Fruit fly (Drosophila melanogaster) whole organism, embryonic: Measurements from ENCODE around the gene Swip-1.

ENCODE experiments used
- Aef1 ChIP-seq: fragments of 200-800 bp; sonication (Bioruptor generic); IDR thresholded peaks from 3 replicates; pipeline ENCODE4 v1.3.6; 2022; ENCODE audit warnings: missing biosample characterization, missing genetic modification characterization
- CG11398 ChIP-seq: fragments of 200-800 bp; sonication (Bioruptor generic); optimal IDR thresholded peaks from 2 replicates; lab custom pipeline; 2016; ENCODE audit warnings: missing biosample characterization, missing genetic modification characterization
- CG11456 ChIP-seq: fragments of 200-800 bp; sonication (Bioruptor generic); IDR thresholded peaks from 3 replicates; pipeline ENCODE4 v1.3.6; 2022; ENCODE audit warnings: missing biosample characterization, missing genetic modification characterization
- CG11696 ChIP-seq: fragments of 200-800 bp; sonication (Bioruptor generic); IDR thresholded peaks from 2 replicates; pipeline ENCODE4 v1.3.6; 2022; ENCODE audit warnings: missing biosample characterization, missing genetic modification characterization
- CG12236 ChIP-seq: fragments of 200-800 bp; sonication (Bioruptor generic); optimal IDR thresholded peaks from 2 replicates; lab custom pipeline; 2016; ENCODE audit warnings: missing biosample characterization, missing genetic modification characterization
- CG13424 ChIP-seq: fragments of 200-800 bp; sonication (Bioruptor generic); optimal IDR thresholded peaks from 2 replicates; lab custom pipeline; 2019; ENCODE audit warnings: missing biosample characterization, mild to moderate bottlenecking, missing genetic modification characterization, moderate library complexity
- CG14860 ChIP-seq: fragments of 200-800 bp; sonication (Bioruptor generic); IDR thresholded peaks from 3 replicates; pipeline ENCODE4 v1.3.6; 2022; ENCODE audit warnings: missing biosample characterization, missing genetic modification characterization; ENCODE audit not compliant: partially characterized antibody
- CG1529 ChIP-seq: fragments of 200-800 bp; sonication (Bioruptor generic); optimal IDR thresholded peaks from 3 replicates; lab custom pipeline; 2018; ENCODE audit warnings: missing biosample characterization, missing genetic modification characterization
- CG17361 ChIP-seq: fragments of 200-800 bp; sonication (Bioruptor generic); IDR thresholded peaks from 3 replicates; pipeline ENCODE4 v1.3.6; 2022; ENCODE audit warnings: missing biosample characterization, missing genetic modification characterization
- CG17829 ChIP-seq: fragments of 200-800 bp; optimal IDR thresholded peaks from 2 replicates; lab custom pipeline; 2019; ENCODE audit warnings: missing biosample characterization, mild to moderate bottlenecking, missing genetic modification characterization, moderate library complexity
- CG18011 ChIP-seq: fragments of 200-800 bp; sonication (Bioruptor generic); optimal IDR thresholded peaks from 2 replicates; lab custom pipeline; 2017; ENCODE audit warnings: missing biosample characterization, missing genetic modification characterization, mild to moderate bottlenecking, moderate library complexity, missing genotype
- CG18476 ChIP-seq: fragments of 200-800 bp; sonication (Bioruptor generic); optimal IDR thresholded peaks from 2 replicates; lab custom pipeline; 2016; ENCODE audit warnings: missing biosample characterization, mild to moderate bottlenecking, missing genetic modification characterization
- CG2199 ChIP-seq: fragments of 200-800 bp; sonication (Bioruptor generic); IDR thresholded peaks from 3 replicates; pipeline ENCODE4 v1.3.6; 2022; ENCODE audit warnings: missing biosample characterization, missing genetic modification characterization
- CG2678 ChIP-seq: fragments of 200-800 bp; sonication (Bioruptor generic); optimal IDR thresholded peaks from 3 replicates; lab custom pipeline; 2019; ENCODE audit warnings: missing biosample characterization, mild to moderate bottlenecking, missing genetic modification characterization, moderate library complexity
- CG4707 ChIP-seq: fragments of 200-800 bp; sonication (Bioruptor generic); optimal IDR thresholded peaks from 2 replicates; lab custom pipeline; 2018; ENCODE audit warnings: missing biosample characterization, mild to moderate bottlenecking, missing genetic modification characterization, moderate library complexity
- CG7745 ChIP-seq: fragments of 200-800 bp; sonication (Bioruptor generic); optimal IDR thresholded peaks from 2 replicates; lab custom pipeline; 2018; ENCODE audit warnings: missing biosample characterization, mild to moderate bottlenecking, missing genetic modification characterization, moderate library complexity
- CG8388 ChIP-seq: fragments of 200-800 bp; sonication (Bioruptor generic); optimal IDR thresholded peaks from 2 replicates; lab custom pipeline; 2019; ENCODE audit warnings: missing biosample characterization, mild to moderate bottlenecking, missing genetic modification characterization, moderate library complexity
- CG8924 ChIP-seq: fragments of 200-800 bp; optimal IDR thresholded peaks from 3 replicates; lab custom pipeline; 2019; ENCODE audit warnings: missing biosample characterization, mild to moderate bottlenecking, missing genetic modification characterization, moderate library complexity
- CHES-1-like ChIP-seq: fragments of 200-800 bp; sonication (Bioruptor generic); optimal IDR thresholded peaks from 2 replicates; lab custom pipeline; 2016; ENCODE audit warnings: missing biosample characterization, missing genetic modification characterization
- Dref ChIP-seq: fragments of 200-800 bp; sonication (Bioruptor generic); IDR thresholded peaks from 2 replicates; pipeline ENCODE4 v1.3.6; 2022; ENCODE audit warnings: missing biosample characterization, missing genetic modification characterization
- Hr51 ChIP-seq, 2 experiments: fragments of 200-800 bp; sonication (Bioruptor generic); optimal IDR thresholded peaks; 2 replicates in 1 of 2; 3 replicates in 1 of 2; lab custom pipeline; 2016 to 2018; ENCODE audit warnings: missing biosample characterization in 2 of 2, missing genetic modification characterization in 2 of 2, mild to moderate bottlenecking in 1 of 2, moderate library complexity in 1 of 2
- Hr78 ChIP-seq, 2 experiments: fragments of 200-800 bp in 1 of 2; fragments of >200 bp in 1 of 2; sonication (Bioruptor generic) in 1 of 2; optimal IDR thresholded peaks; 2 replicates each; lab custom pipeline; 2017 to 2019; ENCODE audit warnings: missing biosample characterization in 2 of 2, missing genetic modification characterization in 2 of 2, mild to moderate bottlenecking in 1 of 2, moderate library complexity in 1 of 2
- Lpt ChIP-seq: fragments of >200 bp; optimal IDR thresholded peaks from 2 replicates; lab custom pipeline; 2018; ENCODE audit warnings: missing biosample characterization, missing genetic modification characterization
- NK7.1 ChIP-seq: fragments of 200-800 bp; sonication (Bioruptor generic); optimal IDR thresholded peaks from 3 replicates; lab custom pipeline; 2016; ENCODE audit warnings: missing biosample characterization, missing genetic modification characterization
- Neu2 ChIP-seq: fragments of 200-800 bp; sonication (Bioruptor generic); optimal IDR thresholded peaks from 3 replicates; lab custom pipeline; 2016; ENCODE audit warnings: missing biosample characterization, missing genetic modification characterization, borderline replicate concordance
- NfI ChIP-seq: fragments of 200-800 bp; sonication (Bioruptor generic); optimal IDR thresholded peaks from 3 replicates; lab custom pipeline; 2018; ENCODE audit warnings: missing biosample characterization, mild to moderate bottlenecking, missing genetic modification characterization, moderate library complexity
- PHDP ChIP-seq: fragments of 200-800 bp; sonication (Bioruptor generic); optimal IDR thresholded peaks from 3 replicates; lab custom pipeline; 2018; ENCODE audit warnings: missing biosample characterization, mild to moderate bottlenecking, missing genetic modification characterization, moderate library complexity
- Sox100B ChIP-seq: fragments of 200-800 bp; sonication (Bioruptor generic); optimal IDR thresholded peaks from 3 replicates; lab custom pipeline; 2018; ENCODE audit warnings: missing biosample characterization, mild to moderate bottlenecking, missing genetic modification characterization
- Trl ChIP-seq, 3 experiments: fragments of >200 bp in 2 of 3; fragments of 200-800 bp in 1 of 3; sonication (Bioruptor generic) in 1 of 3; optimal IDR thresholded peaks; 2 replicates in 1 of 3; 3 replicates in 2 of 3; lab custom pipeline; 2016 to 2017; ENCODE audit warnings: missing biosample characterization in 1 of 3, missing genetic modification characterization in 1 of 3
- amos ChIP-seq: fragments of 200-800 bp; sonication (Bioruptor generic); IDR thresholded peaks from 2 replicates; pipeline ENCODE4 v1.3.6; 2022; ENCODE audit warnings: missing biosample characterization, missing genetic modification characterization; ENCODE audit not compliant: partially characterized antibody
- ap ChIP-seq: fragments of 200-800 bp; sonication (Bioruptor generic); IDR thresholded peaks from 2 replicates; pipeline ENCODE4 v1.3.6; 2022; ENCODE audit warnings: missing biosample characterization, missing genetic modification characterization
- cg ChIP-seq: fragments of 200-800 bp; sonication (Bioruptor generic); optimal IDR thresholded peaks from 3 replicates; lab custom pipeline; 2019; ENCODE audit warnings: missing biosample characterization, mild to moderate bottlenecking, missing genetic modification characterization, moderate library complexity
- crp ChIP-seq, 2 experiments: fragments of 200-800 bp; sonication (Bioruptor generic); optimal IDR thresholded peaks; 2 replicates in 1 of 2; 3 replicates in 1 of 2; lab custom pipeline; 2017; ENCODE audit warnings: missing biosample characterization in 2 of 2, missing genetic modification characterization in 2 of 2, mild to moderate bottlenecking in 1 of 2, moderate library complexity in 1 of 2
- dpn ChIP-seq, 2 experiments: fragments of 200-800 bp; sonication (Bioruptor generic); optimal IDR thresholded peaks; 3 replicates each; lab custom pipeline; 2016; ENCODE audit warnings: missing biosample characterization in 2 of 2, missing genetic modification characterization in 2 of 2
- fd96Cb ChIP-seq: fragments of 200-800 bp; sonication (Bioruptor generic); optimal IDR thresholded peaks from 2 replicates; lab custom pipeline; 2018; ENCODE audit warnings: missing biosample characterization, mild to moderate bottlenecking, missing genetic modification characterization, moderate library complexity
- ftz-f1 ChIP-seq: fragments of 200-800 bp; sonication (Bioruptor generic); optimal IDR thresholded peaks from 2 replicates; lab custom pipeline; 2016; ENCODE audit warnings: missing biosample characterization, missing genetic modification characterization
- gce ChIP-seq: fragments of 200-800 bp; sonication (Bioruptor generic); IDR thresholded peaks from 3 replicates; pipeline ENCODE4 v1.3.6; 2022; ENCODE audit warnings: missing biosample characterization, missing genetic modification characterization
- grau ChIP-seq: fragments of 200-800 bp; optimal IDR thresholded peaks from 3 replicates; lab custom pipeline; 2019; ENCODE audit warnings: missing biosample characterization, mild to moderate bottlenecking, missing genetic modification characterization, moderate library complexity
- hkb ChIP-seq, 2 experiments: fragments of 200-800 bp in 1 of 2; fragments of >200 bp in 1 of 2; sonication (Bioruptor generic) in 1 of 2; IDR thresholded peaks in 1 of 2; optimal IDR thresholded peaks in 1 of 2; 2 replicates each; pipeline versions ENCODE4 v1.3.6 to Lab custom; 2017 to 2022; ENCODE audit warnings: missing biosample characterization in 1 of 2, missing genetic modification characterization in 1 of 2
- hth ChIP-seq: fragments of >200 bp; optimal IDR thresholded peaks from 2 replicates; lab custom pipeline; 2017; ENCODE audit warnings: inconsistent platforms
- ind ChIP-seq: fragments of 200-800 bp; sonication (Bioruptor generic); optimal IDR thresholded peaks from 3 replicates; lab custom pipeline; 2016; ENCODE audit warnings: missing biosample characterization, missing genetic modification characterization
- jigr1 ChIP-seq: fragments of 200-800 bp; sonication (Bioruptor generic); IDR thresholded peaks from 3 replicates; pipeline ENCODE4 v1.3.6; 2022; ENCODE audit warnings: missing biosample characterization, missing genetic modification characterization
- ken ChIP-seq: fragments of 200-800 bp; sonication (Bioruptor generic); IDR thresholded peaks from 3 replicates; pipeline ENCODE4 v1.3.6; 2022; ENCODE audit warnings: missing biosample characterization, missing genetic modification characterization
- mld ChIP-seq: fragments of 200-800 bp; sonication (Bioruptor generic); IDR thresholded peaks from 3 replicates; pipeline ENCODE4 v1.3.6; 2022; ENCODE audit warnings: missing biosample characterization, missing genetic modification characterization; ENCODE audit not compliant: partially characterized antibody
- nom ChIP-seq: fragments of 200-800 bp; sonication (Bioruptor generic); optimal IDR thresholded peaks from 2 replicates; lab custom pipeline; 2017; ENCODE audit warnings: missing biosample characterization, missing genetic modification characterization, mild to moderate bottlenecking, moderate library complexity, missing genetic modification reagents
- row ChIP-seq: fragments of 200-800 bp; sonication (Bioruptor generic); IDR thresholded peaks from 3 replicates; pipeline ENCODE4 v1.3.6; 2022; ENCODE audit warnings: missing biosample characterization, missing genetic modification characterization
- slou ChIP-seq: fragments of 200-800 bp; sonication (Bioruptor generic); optimal IDR thresholded peaks from 3 replicates; lab custom pipeline; 2016; ENCODE audit warnings: missing biosample characterization, missing genetic modification characterization
- slp2 ChIP-seq: fragments of 200-800 bp; sonication (Bioruptor generic); optimal IDR thresholded peaks from 2 replicates; lab custom pipeline; 2016; ENCODE audit warnings: missing biosample characterization, missing genetic modification characterization
- wor ChIP-seq: fragments of 200-800 bp; sonication (Bioruptor generic); IDR thresholded peaks from 2 replicates; pipeline ENCODE4 v1.3.6; 2022; ENCODE audit warnings: missing biosample characterization, missing genetic modification characterization

The Swip-1 gene

dm6 chr2L:18981947-18982579 lies 5.0 kb downstream of the Swip-1 start (continued):
- TF ChIP-seq CG4707 (GFP tag; lab: Kevin White, UChicago) (no peak), ken (GFP tag; lab: Robert Waterston, UW) (no peak), CG12236 (GFP tag; lab: Kevin White, UChicago) (no peak), gce (GFP tag; lab: Robert Waterston, UW) (no peak), jigr1 (no peak), CG8924 (tag; lab: Kevin White, UChicago) (peak; percentile 46), CG11696 (GFP tag; lab: Robert Waterston, UW) (peak; percentile 91), ind (GFP tag; lab: Kevin White, UChicago) (peak; percentile 1), slp2 (no peak), CHES-1-like (no peak), PHDP (tag; lab: Kevin White, UChicago) (peak; percentile 35), Aef1 (GFP tag; lab: Robert Waterston, UW) (no peak), slou (no peak), CG18476 (no peak), grau (tag; lab: Kevin White, UChicago) (peak; percentile 62), Hr51 (GFP tag; optimal IDR thresholded peaks at IDR 0.05; lab: Kevin White, UChicago) (peak in 1 of 2 experiments; percentile 58), ftz-f1 (GFP tag; lab: Kevin White, UChicago) (no peak), Dref (no peak), mld (GFP tag; lab: Robert Waterston, UW) (no peak), NfI (GFP tag; lab: Kevin White, UChicago) (no peak), CG18011 (GFP tag; lab: Kevin White, UChicago) (no peak), NK7.1 (no peak), CG2678 (tag; lab: Kevin White, UChicago) (peak; percentile 42), crp (GFP tag; optimal IDR thresholded peaks at IDR 0.05; lab: Kevin White, UChicago) (no peak), ap (GFP tag; lab: Robert Waterston, UW) (no peak), Neu2 (GFP tag; lab: Kevin White, UChicago) (no peak), CG11456 (GFP tag; lab: Robert Waterston, UW) (no peak), CG17829 (tag; lab: Kevin White, UChicago) (peak; percentile 10), hkb (optimal IDR thresholded peaks at IDR 0.05; lab: Kevin White, UChicago) (no peak), hkb (GFP tag; IDR thresholded peaks at IDR 0.05; lab: Robert Waterston, UW) (no peak), Hr78 (GFP tag; optimal IDR thresholded peaks at IDR 0.05; lab: Kevin White, UChicago) (peak in 1 of 2 experiments; percentile 30), Trl (optimal IDR thresholded peaks at IDR 0.05; lab: Kevin White, UChicago) (no peak), Trl (GFP tag; optimal IDR thresholded peaks at IDR 0.05; lab: Kevin White, UChicago) (no peak), Lpt (GFP tag; lab: Kevin White, UChicago) (no peak), CG17361 (GFP tag; lab: Robert Waterston, UW) (peak; percentile 32; the same call in 1 of the 3 replicates), CG8388 (GFP tag; lab: Kevin White, UChicago) (peak; percentile 46), row (peak; percentile 52), Sox100B (peak; percentile 45), amos (GFP tag; lab: Robert Waterston, UW) (no peak), cg (GFP tag; lab: Kevin White, UChicago) (no peak), CG11398 (GFP tag; lab: Kevin White, UChicago) (no peak), nom (GFP tag; lab: Kevin White, UChicago) (peak; percentile 29), dpn (GFP tag; optimal IDR thresholded peaks at IDR 0.05; lab: Kevin White, UChicago) (peak in 1 of 2 experiments; percentile 0), fd96Cb (tag; lab: Kevin White, UChicago) (peak; percentile 48), CG14860 (GFP tag; lab: Robert Waterston, UW) (no peak), CG7745 (tag; lab: Kevin White, UChicago) (no peak), CG2199 (no peak), hth (lab: Kevin White, UChicago) (no peak), CG13424 (tag; lab: Kevin White, UChicago) (peak; percentile 32), wor (GFP tag; lab: Robert Waterston, UW) (no peak), CG1529 (GFP tag; lab: Kevin White, UChicago) (peak; percentile 29)
